Worm (Caenorhabditis elegans) whole organism, midembryonic: ENCODE measurements around the gene npr-6.
A peak's percentile ranks its signal among the peaks of the same experiment; 100 is the strongest.

Experiments
- T22C8.4 ChIP-seq: fragments of 200-800 bp; sonication (Bioruptor generic); IDR thresholded peaks from 2 replicates; pipeline ENCODE4 v1.3.6; 2022; ENCODE audit warnings: missing genetic modification characterization, missing compliant biosample characterization
- cog-1 ChIP-seq: sonication (generic microtip); optimal IDR thresholded peaks from 2 replicates; lab custom pipeline; 2016; ENCODE audit warnings: missing genetic modification characterization, missing compliant biosample characterization
- flt-1 ChIP-seq: fragments of 200-800 bp; sonication (Bioruptor generic); IDR thresholded peaks from 2 replicates; pipeline ENCODE4 v1.3.6; 2022; ENCODE audit warnings: missing genetic modification characterization, missing compliant biosample characterization
- klf-2 ChIP-seq: fragments of 200-800 bp; sonication (Bioruptor generic); conservative IDR thresholded peaks from 2 replicates; pipeline ENCODE4 v1.3.6; 2022; ENCODE audit warnings: missing genetic modification reagents, missing genetic modification characterization, missing compliant biosample characterization
- med-1 ChIP-seq: sonication (generic microtip); optimal IDR thresholded peaks from 2 replicates; lab custom pipeline; 2017; ENCODE audit warnings: missing genetic modification characterization, mild to moderate bottlenecking, missing compliant biosample characterization, antibody characterized with exemption, missing genetic modification reagents; ENCODE audit not compliant: insufficient read depth
- ref-1 ChIP-seq: fragments of 200-800 bp; sonication (Bioruptor generic); conservative IDR thresholded peaks from 2 replicates; pipeline ENCODE4 v1.3.6; 2022; ENCODE audit warnings: missing genetic modification reagents, missing genetic modification characterization, missing compliant biosample characterization
- tab-1 ChIP-seq: fragments of 200-800 bp; sonication (Bioruptor generic); IDR thresholded peaks from 2 replicates; pipeline ENCODE4 v1.3.6; 2022; ENCODE audit warnings: missing genetic modification characterization, missing compliant biosample characterization
- ztf-23 ChIP-seq: fragments of 200-800 bp; sonication (Bioruptor generic); IDR thresholded peaks from 2 replicates; pipeline ENCODE4 v1.3.6; 2022; ENCODE audit warnings: missing genetic modification reagents, missing genetic modification characterization, missing compliant biosample characterization
- ztf-29 ChIP-seq: fragments of 200-800 bp; sonication (Bioruptor generic); IDR thresholded peaks from 2 replicates; pipeline ENCODE4 v1.3.6; 2022; ENCODE audit warnings: missing genetic modification reagents, missing genetic modification characterization, missing compliant biosample characterization

The npr-6 gene

ce11 chrX:10285634-10286033 is at the start of gene npr-6:
Gene npr-6, minus strand, starts transcription at chrX:10285734.
- no peak for TF ChIP-seq tab-1 (GFP tag; lab: Robert Waterston, UW)
- no peak for TF ChIP-seq med-1 (GFP tag; lab: Kevin White, UChicago)
- no peak for TF ChIP-seq ztf-23 (GFP tag; lab: Robert Waterston, UW)
- TF ChIP-seq ztf-29 (GFP tag; lab: Robert Waterston, UW): no peak
- no peak for TF ChIP-seq T22C8.4 (GFP tag; lab: Robert Waterston, UW)
- no peak for TF ChIP-seq ref-1 (GFP tag; lab: Robert Waterston, UW)
- no peak for TF ChIP-seq flt-1 (GFP tag; lab: Robert Waterston, UW)
- no peak for TF ChIP-seq klf-2 (GFP tag; lab: Robert Waterston, UW)
- TF ChIP-seq cog-1 (tag; lab: Kevin White, UChicago): no peak

ce11 chrX:10333301-10333854 is 47.8 kb upstream of the npr-6 start, which contains the start of gene R07E3.4:
Gene R07E3.4, minus strand, starts transcription at chrX:10333351.
- TF ChIP-seq ztf-23 (GFP tag; lab: Robert Waterston, UW) (no peak), tab-1 (GFP tag; lab: Robert Waterston, UW) (no peak)

ce11 chrX:10332035-10332614 is 46.6 kb upstream of the npr-6 start:
- no peak for TF ChIP-seq T22C8.4 (GFP tag; lab: Robert Waterston, UW)
- TF ChIP-seq cog-1 (tag; lab: Kevin White, UChicago): peak; percentile 20
- TF ChIP-seq tab-1 (GFP tag; lab: Robert Waterston, UW): no peak

ce11 chrX:10327323-10328022 is 41.9 kb upstream of the npr-6 start, which contains the start of gene acl-5:
Gene acl-5, minus strand, starts transcription at chrX:10327456.
- TF ChIP-seq ref-1 (GFP tag; lab: Robert Waterston, UW) (no peak), flt-1 (GFP tag; lab: Robert Waterston, UW) (no peak), ztf-29 (GFP tag; lab: Robert Waterston, UW) (no peak), cog-1 (tag; lab: Kevin White, UChicago) (no peak), ztf-23 (GFP tag; lab: Robert Waterston, UW) (no peak), tab-1 (GFP tag; lab: Robert Waterston, UW) (no peak)

ce11 chrX:10321401-10321800 is 35.9 kb upstream of the npr-6 start:
- TF ChIP-seq ztf-29 (GFP tag; lab: Robert Waterston, UW) (no peak), cog-1 (tag; lab: Kevin White, UChicago) (no peak), T22C8.4 (GFP tag; lab: Robert Waterston, UW) (no peak), ref-1 (GFP tag; lab: Robert Waterston, UW) (no peak), klf-2 (GFP tag; lab: Robert Waterston, UW) (no peak), ztf-23 (GFP tag; lab: Robert Waterston, UW) (no peak), tab-1 (GFP tag; lab: Robert Waterston, UW) (no peak), med-1 (GFP tag; lab: Kevin White, UChicago) (no peak), flt-1 (GFP tag; lab: Robert Waterston, UW) (no peak)

- TF ChIP-seq med-1 (GFP tag; lab: Kevin White, UChicago): no peak
- TF ChIP-seq ref-1 (GFP tag; lab: Robert Waterston, UW): no peak
- no peak for TF ChIP-seq flt-1 (GFP tag; lab: Robert Waterston, UW)
- TF ChIP-seq klf-2 (GFP tag; lab: Robert Waterston, UW): no peak
- TF ChIP-seq tab-1 (GFP tag; lab: Robert Waterston, UW): no peak
- no peak for TF ChIP-seq ztf-29 (GFP tag; lab: Robert Waterston, UW)
Measured at ce11 chrX:10319653-10320052, 34.1 kb upstream of the npr-6 start.

ce11 chrX:10318437-10318836 is 32.9 kb upstream of the npr-6 start:
- TF ChIP-seq cog-1 (tag; lab: Kevin White, UChicago): no peak

ce11 chrX:10317565-10317964 is 32.0 kb upstream of the npr-6 start, which contains the start of gene R07E3.6:
Gene R07E3.6, plus strand, starts transcription at chrX:10317722.
- TF ChIP-seq ztf-23 (GFP tag; lab: Robert Waterston, UW) (no peak), tab-1 (GFP tag; lab: Robert Waterston, UW) (no peak), klf-2 (GFP tag; lab: Robert Waterston, UW) (no peak), ref-1 (GFP tag; lab: Robert Waterston, UW) (no peak), med-1 (GFP tag; lab: Kevin White, UChicago) (no peak), flt-1 (GFP tag; lab: Robert Waterston, UW) (no peak), T22C8.4 (GFP tag; lab: Robert Waterston, UW) (no peak), ztf-29 (GFP tag; lab: Robert Waterston, UW) (no peak), cog-1 (tag; lab: Kevin White, UChicago) (no peak)

ce11 chrX:10315905-10316304 is 30.4 kb upstream of the npr-6 start, which contains the start of gene F41E7.9:
Gene F41E7.9, minus strand, starts transcription at chrX:10316005.
- no peak for TF ChIP-seq tab-1 (GFP tag; lab: Robert Waterston, UW)
- TF ChIP-seq ref-1 (GFP tag; lab: Robert Waterston, UW): no peak
- TF ChIP-seq flt-1 (GFP tag; lab: Robert Waterston, UW): no peak
- TF ChIP-seq ztf-23 (GFP tag; lab: Robert Waterston, UW): no peak
- no peak for TF ChIP-seq klf-2 (GFP tag; lab: Robert Waterston, UW)
- no peak for TF ChIP-seq T22C8.4 (GFP tag; lab: Robert Waterston, UW)
- no peak for TF ChIP-seq ztf-29 (GFP tag; lab: Robert Waterston, UW)
- TF ChIP-seq med-1 (GFP tag; lab: Kevin White, UChicago): no peak
- TF ChIP-seq cog-1 (tag; lab: Kevin White, UChicago): no peak
